Fruit fly (Drosophila melanogaster) whole organism, prepupa: ENCODE data around the gene Tet.

ENCODE experiments used
- Blimp-1 ChIP-seq: fragments of 200-800 bp; sonication (Bioruptor generic); optimal IDR thresholded peaks from 3 replicates; lab custom pipeline; 2017; ENCODE audit warnings: missing biosample characterization, missing genetic modification characterization, mild to moderate bottlenecking, moderate library complexity, missing genetic modification reagents
- CG10669 ChIP-seq: fragments of 200-800 bp; sonication (Bioruptor generic); optimal IDR thresholded peaks from 3 replicates; lab custom pipeline; 2018; ENCODE audit warnings: missing biosample characterization, mild to moderate bottlenecking, missing genetic modification characterization, moderate library complexity
- CG1621 ChIP-seq: fragments of 200-800 bp; sonication (Bioruptor generic); optimal IDR thresholded peaks from 3 replicates; lab custom pipeline; 2018; ENCODE audit warnings: missing biosample characterization, mild to moderate bottlenecking, missing genetic modification characterization
- CG8632 ChIP-seq: fragments of 200-800 bp; sonication (Bioruptor generic); optimal IDR thresholded peaks from 3 replicates; lab custom pipeline; 2016; ENCODE audit warnings: missing biosample characterization, missing genetic modification characterization
- Ets21C ChIP-seq: fragments of 200-800 bp; sonication (Bioruptor generic); optimal IDR thresholded peaks from 3 replicates; lab custom pipeline; 2016; ENCODE audit warnings: missing biosample characterization, missing genetic modification characterization
- cyc ChIP-seq: fragments of 200-800 bp; sonication (Bioruptor generic); optimal IDR thresholded peaks from 3 replicates; lab custom pipeline; 2016; ENCODE audit warnings: missing biosample characterization, missing genetic modification characterization
- fd59A ChIP-seq: fragments of 200-800 bp; sonication (Bioruptor generic); optimal IDR thresholded peaks from 2 replicates; lab custom pipeline; 2017; ENCODE audit warnings: missing biosample characterization, mild to moderate bottlenecking, missing genetic modification characterization, missing genetic modification reagents

dm6 chr3L:2743755-2744154, 135.2 kb downstream of the Tet start:
- TF ChIP-seq CG8632 (GFP tag; lab: Kevin White, UChicago), result no peak
- no peak for TF ChIP-seq CG1621 (tag; lab: Kevin White, UChicago)
- no peak for TF ChIP-seq CG10669 (GFP tag; lab: Kevin White, UChicago)
- no peak for TF ChIP-seq Blimp-1 (GFP tag; lab: Kevin White, UChicago)
- TF ChIP-seq cyc (GFP tag; lab: Kevin White, UChicago), result no peak
- TF ChIP-seq fd59A (GFP tag; lab: Kevin White, UChicago), result no peak
- no peak for TF ChIP-seq Ets21C
